Worm (Caenorhabditis elegans): ENCODE measurements around the gene rpl-10.

The rpl-10 gene

DNA sequence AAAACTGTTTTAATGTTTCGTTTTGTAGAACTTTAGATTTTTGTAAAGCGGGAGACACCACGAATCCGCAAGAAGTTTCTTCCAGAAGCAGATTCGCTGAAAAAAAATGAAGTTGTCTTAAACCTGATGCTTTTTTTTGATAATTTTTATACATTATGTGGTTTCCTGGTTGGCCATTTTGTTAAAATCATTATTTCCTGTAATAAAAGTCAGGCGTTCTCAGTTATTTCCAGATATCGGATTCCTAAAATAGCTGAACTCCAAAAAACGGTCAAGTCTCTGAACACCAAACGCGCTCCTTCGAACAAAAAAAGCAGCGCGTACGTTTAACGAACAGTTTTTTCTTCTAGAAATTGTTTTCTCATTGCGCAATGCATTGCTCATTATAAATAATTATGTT lies 6.3 kb upstream of the rpl-10 start:
- TF ChIP-seq ets-7 (tag; optimal IDR thresholded peaks at IDR 0.05) = no peak
- no peak for TF ChIP-seq B0310.2 (tag; optimal IDR thresholded peaks at IDR 0.05)
- peak; percentile 20 for TF ChIP-seq ceh-13 (GFP tag; optimal IDR thresholded peaks at IDR 0.05)

DNA sequence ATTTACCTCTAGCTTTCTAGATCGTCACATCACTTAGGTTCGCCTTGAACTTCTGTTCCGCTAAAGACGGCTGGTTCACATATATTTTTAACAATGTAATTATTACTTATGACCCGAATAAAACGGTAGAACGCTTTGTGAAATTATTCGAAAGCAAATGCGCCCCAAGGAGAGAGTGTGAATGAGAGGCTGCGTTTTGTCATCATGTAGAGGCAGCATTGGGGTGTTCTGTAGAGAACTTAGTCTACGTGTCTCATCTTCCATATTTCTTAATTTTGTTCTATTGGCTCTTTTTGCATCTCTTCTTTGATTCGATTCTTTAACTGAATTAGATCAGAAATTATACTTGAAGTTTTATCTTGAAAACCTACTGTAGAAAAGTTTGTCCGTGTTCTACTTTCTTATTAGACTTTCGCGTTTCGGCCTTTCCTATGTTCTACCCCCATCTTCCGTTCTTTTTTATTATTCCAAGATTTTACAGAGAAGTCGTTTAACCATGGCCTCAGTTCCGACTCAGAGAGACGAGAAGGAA lies 5.6 kb upstream of the rpl-10 start, which contains the start of gene cdc-48.2:
Gene cdc-48.2 (plus strand): TSS at position 482 of the 532 bp plus-strand sequence.
- no peak for TF ChIP-seq aly-1 (tag; optimal IDR thresholded peaks at IDR 0.05)
- no peak for TF ChIP-seq ceh-13 (GFP tag; optimal IDR thresholded peaks at IDR 0.05)
- no peak for TF ChIP-seq tra-4 (tag; optimal IDR thresholded peaks at IDR 0.05)
- no peak for TF ChIP-seq hmbx-1 (tag; optimal IDR thresholded peaks at IDR 0.05)
- no peak for TF ChIP-seq hmg-4 (GFP tag; optimal IDR thresholded peaks at IDR 0.05)
- no peak for TF ChIP-seq ama-1 (optimal IDR thresholded peaks at IDR 0.05)
- no peak for TF ChIP-seq F13C5.2 (tag; optimal IDR thresholded peaks at IDR 0.05)
- no peak for TF ChIP-seq hnd-1 (tag; optimal IDR thresholded peaks at IDR 0.05)
- TF ChIP-seq B0310.2 (tag; optimal IDR thresholded peaks at IDR 0.05) = no peak
- TF ChIP-seq scrt-1 (GFP tag; IDR thresholded peaks at IDR 0.05) = no peak

DNA sequence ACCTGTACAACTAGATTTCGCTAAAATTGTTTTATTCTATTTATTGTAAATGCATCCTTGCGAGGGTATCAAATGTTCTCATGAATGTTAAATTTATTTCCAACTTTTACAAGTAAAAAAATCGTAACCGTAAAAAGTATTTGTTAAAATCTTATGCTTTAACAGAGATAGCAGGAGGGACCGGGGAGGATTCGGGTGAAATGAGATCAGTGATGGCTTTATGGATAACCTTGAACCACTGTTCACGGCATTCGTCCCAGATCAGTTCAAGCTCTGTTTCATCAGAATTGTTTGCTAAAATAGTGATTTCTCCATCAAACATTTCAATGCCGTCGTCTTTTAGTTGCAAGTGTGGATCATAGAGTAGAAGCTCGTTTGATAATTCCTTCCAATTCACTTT lies 2.5 kb upstream of the rpl-10 start:
- TF ChIP-seq flt-1 (GFP tag; IDR thresholded peaks at IDR 0.05) (no peak), sea-1 (GFP tag; conservative IDR thresholded peaks at IDR 0.05) (no peak), ceh-36 (tag; optimal IDR thresholded peaks at IDR 0.05) (no peak), hmg-4 (GFP tag; optimal IDR thresholded peaks at IDR 0.05) (no peak)

DNA sequence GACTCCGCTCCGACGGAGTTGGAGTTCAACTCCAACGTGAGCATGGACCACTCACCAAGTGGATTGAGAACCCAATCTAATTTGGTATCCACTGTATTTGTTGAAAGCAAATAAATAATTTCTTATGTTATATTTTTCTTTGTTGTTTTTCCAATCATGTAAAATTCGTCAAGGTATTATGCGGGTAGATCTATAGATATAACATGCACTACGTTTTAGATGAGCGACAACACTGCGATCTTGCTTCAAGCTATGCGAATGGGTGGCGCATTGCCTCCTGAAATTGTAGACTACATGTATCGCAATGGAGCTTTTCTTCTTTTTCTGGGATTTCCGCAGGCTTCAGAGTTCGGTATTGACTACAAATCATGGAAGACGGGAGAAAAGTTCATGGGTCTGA lies 862 bp downstream of the rpl-10 start, which contains the start of gene F10B5.2:
Gene F10B5.2 (plus strand): TSS at position 220 of the 400 bp plus-strand sequence.
- TF ChIP-seq B0310.2 (tag; optimal IDR thresholded peaks at IDR 0.05) = no peak
- no peak for TF ChIP-seq tbx-11 (GFP tag; IDR thresholded peaks at IDR 0.05)
- no peak for TF ChIP-seq flt-1 (GFP tag; IDR thresholded peaks at IDR 0.05)
- no peak for TF ChIP-seq hmg-4 (GFP tag; optimal IDR thresholded peaks at IDR 0.05)

DNA sequence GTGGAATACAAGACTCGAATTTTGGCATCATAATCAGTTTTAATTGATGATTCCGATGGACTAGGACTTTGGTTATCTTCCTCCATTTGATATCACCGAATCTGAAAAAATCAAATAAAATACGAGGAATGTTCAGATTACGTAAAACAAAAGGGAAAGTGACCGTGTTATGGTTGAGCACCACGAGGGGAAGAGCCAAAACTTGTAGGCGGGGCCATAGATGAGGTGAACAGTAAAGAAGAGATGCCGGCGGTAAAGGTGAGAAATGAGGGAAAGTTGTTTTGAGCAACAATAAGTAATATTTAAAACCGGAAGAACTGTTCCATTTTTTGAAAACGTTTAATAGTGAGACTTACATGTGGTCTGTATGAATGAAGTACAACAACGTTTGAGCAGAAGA lies 6.2 kb downstream of the rpl-10 start, which contains the start of gene F10B5.3:
Gene F10B5.3 (minus strand): TSS at position 101 of the 400 bp plus-strand sequence.
- no peak for TF ChIP-seq hmg-4 (GFP tag; optimal IDR thresholded peaks at IDR 0.05)

DNA sequence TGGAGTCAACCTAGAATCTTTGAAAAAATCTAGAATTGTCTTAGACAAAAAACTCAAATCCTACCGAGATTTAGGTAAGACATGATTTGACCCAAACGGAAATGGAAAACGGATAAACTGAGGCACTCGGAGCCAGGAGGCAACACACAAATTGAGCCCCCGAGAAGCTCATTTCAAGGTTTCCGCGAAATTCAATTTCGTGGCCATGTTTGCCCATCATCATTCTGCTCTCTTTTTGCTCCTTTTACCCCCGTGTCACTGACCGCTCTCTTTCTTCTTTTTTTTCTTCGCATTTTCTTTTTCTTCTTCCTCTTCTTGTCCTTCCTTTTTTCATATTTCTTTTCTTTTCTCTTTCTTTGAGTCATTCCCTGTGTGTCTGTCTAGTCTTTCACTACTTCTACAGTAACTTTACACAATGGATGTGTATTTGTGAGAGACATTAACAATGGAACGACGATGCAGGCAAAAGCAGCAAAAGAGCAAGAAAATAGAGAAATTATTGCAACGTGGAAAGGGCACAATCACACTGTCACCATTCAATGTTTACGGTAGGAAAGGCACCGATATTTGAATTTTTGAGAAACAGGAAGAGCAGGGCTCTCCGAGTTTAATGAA lies 9.1 kb downstream of the rpl-10 start:
- TF ChIP-seq tra-4 (tag; optimal IDR thresholded peaks at IDR 0.05) (no peak), ceh-36 (tag; optimal IDR thresholded peaks at IDR 0.05) (no peak), hnd-1 (tag; optimal IDR thresholded peaks at IDR 0.05) (no peak), sea-1 (GFP tag; conservative IDR thresholded peaks at IDR 0.05) (no peak), F13C5.2 (tag; optimal IDR thresholded peaks at IDR 0.05) (no peak), hmbx-1 (tag; optimal IDR thresholded peaks at IDR 0.05) (no peak), ets-7 (tag; optimal IDR thresholded peaks at IDR 0.05) (no peak), ama-1 (optimal IDR thresholded peaks at IDR 0.05) (no peak), scrt-1 (GFP tag; IDR thresholded peaks at IDR 0.05) (no peak)

ce11 chrII:8156845-8157373 lies 13.2 kb downstream of the rpl-10 start, which contains the start of the genes tub-1 and tmem-138:
Gene tub-1, minus strand, starts transcription at chrII:8156945.
Gene tmem-138, plus strand, starts transcription at chrII:8157323.
- TF ChIP-seq sea-1 (GFP tag; conservative IDR thresholded peaks at IDR 0.05) (no peak), ceh-36 (tag; optimal IDR thresholded peaks at IDR 0.05) (no peak), flt-1 (GFP tag; IDR thresholded peaks at IDR 0.05) (no peak), pes-1 (GFP tag; IDR thresholded peaks at IDR 0.05) (no peak)

ce11 chrII:8157991-8158390 lies 14.3 kb downstream of the rpl-10 start, which contains the start of gene pch-2:
Gene pch-2, plus strand, starts transcription at chrII:8158349.
- no peak for TF ChIP-seq tra-4 (tag; optimal IDR thresholded peaks at IDR 0.05)
- no peak for TF ChIP-seq flt-1 (GFP tag; IDR thresholded peaks at IDR 0.05)
- no peak for TF ChIP-seq hmbx-1 (tag; optimal IDR thresholded peaks at IDR 0.05)
- no peak for TF ChIP-seq B0310.2 (tag; optimal IDR thresholded peaks at IDR 0.05)
- TF ChIP-seq tbx-11 (GFP tag; IDR thresholded peaks at IDR 0.05) = no peak
- TF ChIP-seq hnd-1 (tag; optimal IDR thresholded peaks at IDR 0.05) = no peak
- no peak for TF ChIP-seq F13C5.2 (tag; optimal IDR thresholded peaks at IDR 0.05)

DNA sequence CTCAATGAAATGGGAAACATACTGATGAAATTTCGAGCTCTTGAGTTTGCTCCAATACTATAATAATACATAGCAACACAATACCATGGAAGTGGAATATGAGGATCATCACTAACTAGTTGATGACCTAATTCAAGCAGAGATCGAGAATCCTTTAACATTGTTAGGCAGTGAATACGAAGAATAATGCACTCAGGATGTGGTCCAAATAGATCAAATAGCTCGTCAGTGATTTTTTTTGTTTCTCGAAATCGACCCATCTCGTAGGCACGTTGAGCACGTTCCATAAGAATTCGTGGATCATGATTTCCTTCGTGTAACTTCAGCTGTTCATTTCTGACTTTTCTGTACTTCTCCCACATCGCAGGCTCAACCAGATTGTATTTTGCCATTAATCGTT lies 17.2 kb downstream of the rpl-10 start:
- TF ChIP-seq scrt-1 (GFP tag; IDR thresholded peaks at IDR 0.05) = no peak
- TF ChIP-seq ceh-36 (tag; optimal IDR thresholded peaks at IDR 0.05) = no peak
- TF ChIP-seq pes-1 (GFP tag; IDR thresholded peaks at IDR 0.05) = no peak
- no peak for TF ChIP-seq hnd-1 (tag; optimal IDR thresholded peaks at IDR 0.05)
- no peak for TF ChIP-seq F13C5.2 (tag; optimal IDR thresholded peaks at IDR 0.05)

All from whole organism, early embryonic.